Worm (Caenorhabditis elegans): ENCODE results near the gene Y55F3C.17.

Y55F3C.17 gene

ce11 chrIV:653138-653848 lies 44.9 kb downstream of the Y55F3C.17 start, which contains the start of gene K11H12.1 (continued):
- TF ChIP-seq hsf-1 (GFP tag; IDR thresholded peaks at IDR 0.05) (peak; percentile 78), ZK185.1 (tag; optimal IDR thresholded peaks at IDR 0.05; ENCODE audit: poor library complexity, severe bottlenecking) (peak; percentile 24), madf-3 (GFP tag; IDR thresholded peaks at IDR 0.05) (peak; percentile 92), nhr-179 (tag; optimal IDR thresholded peaks at IDR 0.05) (no peak), hrde-1 (tag; optimal IDR thresholded peaks at IDR 0.05; ENCODE audit: borderline replicate concordance) (peak; percentile 48), madf-6 (GFP tag; IDR thresholded peaks at IDR 0.05) (peak; percentile 78), B0336.3 (GFP tag; IDR thresholded peaks at IDR 0.05) (peak; percentile 90), rec-8 (tag; optimal IDR thresholded peaks at IDR 0.05) (no peak), D2030.7 (GFP tag; IDR thresholded peaks at IDR 0.05) (peak; percentile 42; the same call in 1 of the 2 replicates), F39B2.1 (GFP tag; IDR thresholded peaks at IDR 0.05) (peak; percentile 95), B0035.1 (tag; optimal IDR thresholded peaks at IDR 0.05) (no peak), chd-7 (tag; optimal IDR thresholded peaks at IDR 0.05) (no peak), zfh-2 (GFP tag; conservative IDR thresholded peaks at IDR 0.05) (peak; percentile 60), cebp-2 (GFP tag; IDR thresholded peaks at IDR 0.05) (0 out of 2 replicates have a peak, but pooled peaks have one; percentile 82)

- TF ChIP-seq tlf-1 (GFP tag; optimal IDR thresholded peaks at IDR 0.05) (no peak), zfh-2 (GFP tag; conservative IDR thresholded peaks at IDR 0.05) (peak; percentile 45; the same call in 1 of the 2 replicates), rcor-1 (GFP tag; IDR thresholded peaks at IDR 0.05) (no peak)
Measured at ce11 chrIV:649365-649764, 48.8 kb downstream of the Y55F3C.17 start, which contains the start of gene K11H12.9. K11H12.9 (plus strand) TSS chrIV:649665.

ce11 chrIV:648362-648761 lies 49.8 kb downstream of the Y55F3C.17 start:
- TF ChIP-seq F57C9.4 (tag; optimal IDR thresholded peaks at IDR 0.05) (no peak), hrde-1 (tag; optimal IDR thresholded peaks at IDR 0.05; ENCODE audit: borderline replicate concordance) (no peak), snpc-1.3 (tag; optimal IDR thresholded peaks at IDR 0.05; ENCODE audit: insufficient read depth) (no peak), bed-2 (GFP tag; IDR thresholded peaks at IDR 0.05) (no peak)

ce11 chrIV:643481-643880 lies 54.7 kb downstream of the Y55F3C.17 start:
- TF ChIP-seq ceh-27 (GFP tag; optimal IDR thresholded peaks at IDR 0.05) (no peak), F33H1.4 (GFP tag; IDR thresholded peaks at IDR 0.05) (no peak)

- no peak for TF ChIP-seq tlf-1 (GFP tag; optimal IDR thresholded peaks at IDR 0.05)
- TF ChIP-seq C06A6.2 (GFP tag; conservative IDR thresholded peaks at IDR 0.05), result no peak
- TF ChIP-seq T07F8.4 (tag; optimal IDR thresholded peaks at IDR 0.05), result no peak
- no peak for TF ChIP-seq chd-7 (tag; optimal IDR thresholded peaks at IDR 0.05)
- no peak for TF ChIP-seq ztf-26 (tag; optimal IDR thresholded peaks at IDR 0.05)
- TF ChIP-seq lag-1 (GFP tag; IDR thresholded peaks at IDR 0.05), result no peak
- no peak for TF ChIP-seq die-1 (tag; optimal IDR thresholded peaks at IDR 0.05)
- no peak for TF ChIP-seq F57A8.1 (GFP tag; optimal IDR thresholded peaks at IDR 0.05)
- no peak for TF ChIP-seq dpff-1 (tag; optimal IDR thresholded peaks at IDR 0.05)
- no peak for TF ChIP-seq madf-3 (GFP tag; IDR thresholded peaks at IDR 0.05)
- TF ChIP-seq ceh-27 (GFP tag; optimal IDR thresholded peaks at IDR 0.05), result no peak
- TF ChIP-seq Y56A3A.18 (GFP tag; IDR thresholded peaks at IDR 0.05), result no peak
- TF ChIP-seq him-1 (tag; optimal IDR thresholded peaks at IDR 0.05), result no peak
- no peak for TF ChIP-seq hlh-26 (GFP tag; conservative IDR thresholded peaks at IDR 0.05)
- TF ChIP-seq Y53F4B.3 (GFP tag; IDR thresholded peaks at IDR 0.05), result no peak
- no peak for TF ChIP-seq pbrm-1 (GFP tag; IDR thresholded peaks at IDR 0.05)
- no peak for TF ChIP-seq aptf-3 (GFP tag; IDR thresholded peaks at IDR 0.05)
- no peak for TF ChIP-seq hmg-20 (GFP tag; IDR thresholded peaks at IDR 0.05)
- TF ChIP-seq bed-2 (GFP tag; IDR thresholded peaks at IDR 0.05), result no peak
- TF ChIP-seq rpc-1 (optimal IDR thresholded peaks at IDR 0.05), result no peak
- no peak for TF ChIP-seq rpc-1 (tag; optimal IDR thresholded peaks at IDR 0.05)
Measured at ce11 chrIV:639167-639566, 59.0 kb downstream of the Y55F3C.17 start.

Measured in whole organism, young adult.